Worm (Caenorhabditis elegans): Measurements from ENCODE around the gene exc-9.

exc-9 gene

DNA sequence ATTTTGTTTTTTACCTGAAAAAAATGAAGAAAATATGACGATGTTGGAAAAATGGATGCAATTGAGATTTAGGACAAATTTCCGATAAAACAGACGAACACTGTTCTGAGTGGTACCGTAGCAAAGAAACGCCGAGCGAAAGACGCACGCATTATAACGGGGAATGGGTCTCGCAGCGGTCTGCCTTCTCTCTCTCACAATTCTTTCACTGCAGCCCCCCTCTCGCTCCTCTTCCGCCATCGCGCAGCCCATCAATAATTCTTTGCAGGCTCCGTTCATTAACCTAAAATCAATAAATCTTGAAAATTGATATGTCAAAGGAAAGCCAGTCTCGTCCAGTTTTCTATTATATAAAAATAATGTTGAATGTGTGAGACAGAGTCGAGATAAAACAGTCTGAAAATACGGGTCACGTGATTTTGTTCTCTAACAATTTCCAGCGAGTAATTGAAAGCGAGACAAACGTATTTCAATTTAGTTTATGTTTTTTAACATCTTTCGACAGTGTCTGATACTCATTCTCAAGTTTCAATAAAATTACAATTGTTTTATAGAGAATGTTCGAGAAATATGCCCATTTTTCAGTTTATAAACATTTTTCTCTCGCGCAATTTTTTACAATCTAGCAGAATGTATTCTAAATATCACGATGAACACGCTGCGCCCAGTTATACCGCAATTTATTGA lies 31.2 kb downstream of the exc-9 start:
- TF ChIP-seq elt-1 (tag; optimal IDR thresholded peaks at IDR 0.05; ENCODE audit: borderline replicate concordance, insufficient read depth) (no peak), lsy-2 (tag; optimal IDR thresholded peaks at IDR 0.05) (peak; percentile 65), hlh-1 (tag; optimal IDR thresholded peaks at IDR 0.05) (peak; percentile 19), sptf-1 (tag; optimal IDR thresholded peaks at IDR 0.05) (no peak), mls-2 (tag; optimal IDR thresholded peaks at IDR 0.05) (no peak), ces-1 (GFP tag; optimal IDR thresholded peaks at IDR 0.05) (peak; percentile 8), pha-4 (tag; optimal IDR thresholded peaks at IDR 0.05) (no peak), mep-1 (tag; optimal IDR thresholded peaks at IDR 0.05) (peak; percentile 65)

- no peak for TF ChIP-seq ces-1 (GFP tag; optimal IDR thresholded peaks at IDR 0.05)
- no peak for TF ChIP-seq nhr-2 (tag; optimal IDR thresholded peaks at IDR 0.05)
- no peak for TF ChIP-seq zip-8 (tag; optimal IDR thresholded peaks at IDR 0.05)
- TF ChIP-seq ceh-43 (GFP tag; optimal IDR thresholded peaks at IDR 0.05): no peak
Observed at ce11 chrIV:7906643-7907042, 34.2 kb downstream of the exc-9 start.

- TF ChIP-seq nhr-76 (tag; optimal IDR thresholded peaks at IDR 0.05) (no peak), ces-1 (GFP tag; optimal IDR thresholded peaks at IDR 0.05) (peak; percentile 52), tbx-8 (GFP tag; optimal IDR thresholded peaks at IDR 0.05) (no peak), zip-8 (tag; optimal IDR thresholded peaks at IDR 0.05) (no peak), hlh-1 (tag; optimal IDR thresholded peaks at IDR 0.05) (peak; percentile 30), unc-62 (GFP tag; optimal IDR thresholded peaks at IDR 0.05) (no peak)
Observed at ce11 chrIV:7903359-7903758, 37.5 kb downstream of the exc-9 start, which contains the start of gene C49H3.6. Gene C49H3.6 (plus strand): TSS chrIV:7903738.

DNA sequence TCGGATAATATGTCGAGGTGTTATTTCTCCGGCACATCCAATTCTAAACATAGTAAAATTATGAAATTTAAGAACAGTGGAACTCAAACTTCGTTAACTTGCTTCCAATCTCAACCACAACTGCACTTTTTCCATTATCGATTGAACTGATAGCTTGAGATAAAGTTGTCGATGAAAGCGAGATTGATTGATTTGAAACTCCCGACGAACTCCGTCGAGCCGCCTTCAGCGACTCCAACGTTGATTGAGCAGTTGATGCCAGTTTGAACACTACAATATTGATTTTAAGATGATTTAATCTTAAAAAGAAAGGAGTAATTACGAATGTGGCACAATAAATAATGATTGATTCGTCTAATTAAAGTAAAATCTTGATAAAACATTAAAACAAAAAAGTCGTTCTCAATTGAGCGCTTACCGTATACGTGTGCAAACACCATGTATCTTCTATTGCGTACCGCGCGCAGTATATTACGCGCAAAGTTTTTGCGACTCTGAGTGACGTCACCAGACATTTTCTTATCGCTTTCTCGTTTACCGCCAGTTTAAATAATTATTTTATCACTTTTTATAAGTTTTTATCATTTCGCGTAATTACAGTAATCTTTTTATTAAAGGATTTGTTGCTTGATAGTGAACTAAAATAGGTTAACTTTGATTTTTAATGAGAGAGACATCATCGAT lies 38.5 kb downstream of the exc-9 start, which contains the start of gene arp-11:
TSS of gene arp-11 (minus strand) at position 51 of the 684 bp plus-strand sequence.
- no peak for TF ChIP-seq blmp-1 (tag; optimal IDR thresholded peaks at IDR 0.05)
- peak; percentile 49 for TF ChIP-seq ces-1 (GFP tag; optimal IDR thresholded peaks at IDR 0.05)
- no peak for TF ChIP-seq mab-5 (tag; optimal IDR thresholded peaks at IDR 0.05)
- peak; percentile 96 for TF ChIP-seq lsy-2 (tag; optimal IDR thresholded peaks at IDR 0.05)
- no peak for TF ChIP-seq elt-1 (tag; optimal IDR thresholded peaks at IDR 0.05; ENCODE audit: borderline replicate concordance, insufficient read depth)
- peak; percentile 25 for TF ChIP-seq unc-120 (tag; optimal IDR thresholded peaks at IDR 0.05; ENCODE audit: poor library complexity, severe bottlenecking)
- no peak for TF ChIP-seq hlh-1 (tag; optimal IDR thresholded peaks at IDR 0.05)
- no peak for TF ChIP-seq lin-13 (tag; optimal IDR thresholded peaks at IDR 0.05)
- peak; percentile 71 for TF ChIP-seq mep-1 (tag; optimal IDR thresholded peaks at IDR 0.05)
- TF ChIP-seq unc-39 (tag; optimal IDR thresholded peaks at IDR 0.05): no peak
- TF ChIP-seq zip-8 (tag; optimal IDR thresholded peaks at IDR 0.05): no peak
- no peak for TF ChIP-seq flh-1 (GFP tag; optimal IDR thresholded peaks at IDR 0.05)
- peak; percentile 55 for TF ChIP-seq nhr-237 (tag; optimal IDR thresholded peaks at IDR 0.05)
- TF ChIP-seq pha-4 (tag; optimal IDR thresholded peaks at IDR 0.05): peak; percentile 37

- TF ChIP-seq sptf-1 (tag; optimal IDR thresholded peaks at IDR 0.05) (no peak), drap-1 (GFP tag; optimal IDR thresholded peaks at IDR 0.05) (no peak), unc-62 (GFP tag; optimal IDR thresholded peaks at IDR 0.05) (no peak)
Observed at ce11 chrIV:7898489-7898888, 42.3 kb downstream of the exc-9 start.

DNA sequence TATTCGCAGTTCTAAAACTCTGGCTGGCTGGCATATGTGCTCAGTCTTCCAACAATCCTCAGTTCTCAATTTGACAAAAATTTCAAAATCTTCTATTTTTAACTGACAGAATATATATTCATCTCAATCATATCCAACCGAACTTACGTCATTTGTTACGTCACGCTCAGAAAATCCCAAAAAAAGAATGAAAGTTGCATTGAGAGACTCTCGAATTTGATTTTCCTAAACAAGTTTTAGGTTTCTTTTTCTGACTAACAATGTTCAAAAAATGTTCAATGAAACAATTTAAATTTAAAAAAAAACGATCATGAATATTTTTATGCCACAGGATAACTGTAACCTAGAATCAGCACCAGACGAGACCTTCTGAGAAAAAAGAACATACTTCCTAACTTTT lies 42.9 kb downstream of the exc-9 start:
- TF ChIP-seq snpc-4 (tag; optimal IDR thresholded peaks at IDR 0.05) (no peak), nhr-28 (tag; optimal IDR thresholded peaks at IDR 0.05) (no peak), unc-39 (tag; optimal IDR thresholded peaks at IDR 0.05) (no peak), sem-2 (GFP tag; optimal IDR thresholded peaks at IDR 0.05) (no peak), zip-8 (tag; optimal IDR thresholded peaks at IDR 0.05) (peak; percentile 96), flh-1 (GFP tag; optimal IDR thresholded peaks at IDR 0.05) (no peak), cnd-1 (tag; optimal IDR thresholded peaks at IDR 0.05) (no peak), M03D4.4 (tag; optimal IDR thresholded peaks at IDR 0.05) (no peak)
